Fruit fly (Drosophila melanogaster) whole organism, embryonic: ENCODE results near the gene Srp9.
A peak's percentile ranks its signal among the peaks of the same experiment; 100 is the strongest.

Source experiments
- Adf1 ChIP-seq: fragments of 200-800 bp; sonication (Bioruptor generic); IDR thresholded peaks from 2 replicates; pipeline ENCODE4 v1.3.6; 2022; ENCODE audit warnings: missing biosample characterization, missing genetic modification characterization
- Awh ChIP-seq: fragments of 200-800 bp; sonication (Bioruptor generic); IDR thresholded peaks from 2 replicates; pipeline ENCODE4, ENCODE4 v1.3.6; 2022; ENCODE audit warnings: missing biosample characterization, missing genetic modification characterization
- B-H1 ChIP-seq: fragments of 200-800 bp; sonication (Bioruptor generic); IDR thresholded peaks from 3 replicates; pipeline ENCODE4 v1.3.6; 2022; ENCODE audit warnings: missing biosample characterization, missing genetic modification characterization
- Bdp1 ChIP-seq: fragments of 200-800 bp; sonication (Bioruptor generic); optimal IDR thresholded peaks from 3 replicates; lab custom pipeline; 2016; ENCODE audit warnings: missing biosample characterization, missing genetic modification characterization
- CG10267 ChIP-seq: fragments of 200-800 bp; sonication (Bioruptor generic); optimal IDR thresholded peaks from 2 replicates; lab custom pipeline; 2018; ENCODE audit warnings: missing biosample characterization, mild to moderate bottlenecking, missing genetic modification characterization, moderate library complexity
- CG14965 ChIP-seq: fragments of 200-800 bp; sonication (Bioruptor generic); optimal IDR thresholded peaks from 2 replicates; lab custom pipeline; 2016; ENCODE audit warnings: missing biosample characterization, missing genetic modification characterization, borderline replicate concordance
- CG15514 ChIP-seq: fragments of 200-800 bp; sonication (Bioruptor generic); optimal IDR thresholded peaks from 3 replicates; lab custom pipeline; 2017; ENCODE audit warnings: missing biosample characterization, missing genetic modification characterization, mild to moderate bottlenecking, moderate library complexity, missing genetic modification reagents
- CG15696 ChIP-seq: fragments of 200-800 bp; sonication (Bioruptor generic); optimal IDR thresholded peaks from 2 replicates; lab custom pipeline; 2019; ENCODE audit warnings: missing biosample characterization, mild to moderate bottlenecking, missing genetic modification characterization, moderate library complexity
- CG1647 ChIP-seq: fragments of 200-800 bp; sonication (Bioruptor generic); optimal IDR thresholded peaks from 3 replicates; lab custom pipeline; 2016; ENCODE audit warnings: missing biosample characterization, missing genetic modification characterization
- CG17912 ChIP-seq: fragments of 200-800 bp; sonication (Bioruptor generic); optimal IDR thresholded peaks from 2 replicates; lab custom pipeline; 2018; ENCODE audit warnings: missing biosample characterization, mild to moderate bottlenecking, missing genetic modification characterization
- CG1832 ChIP-seq: fragments of 200-800 bp; sonication (Bioruptor generic); optimal IDR thresholded peaks from 2 replicates; lab custom pipeline; 2017; ENCODE audit warnings: missing biosample characterization, mild to moderate bottlenecking, missing genetic modification characterization, inconsistent platforms
- CG30403 ChIP-seq: fragments of 200-800 bp; sonication (Bioruptor generic); optimal IDR thresholded peaks from 3 replicates; lab custom pipeline; 2016; ENCODE audit warnings: missing biosample characterization, missing genetic modification characterization
- CG30431 ChIP-seq: fragments of 200-800 bp; sonication (Bioruptor generic); optimal IDR thresholded peaks from 2 replicates; lab custom pipeline; 2017; ENCODE audit warnings: missing biosample characterization, missing genetic modification characterization
- CG31365 ChIP-seq: fragments of 200-800 bp; sonication (Bioruptor generic); optimal IDR thresholded peaks from 2 replicates; lab custom pipeline; 2018; ENCODE audit warnings: missing biosample characterization, mild to moderate bottlenecking, missing genetic modification characterization
- CG33213 ChIP-seq: fragments of 200-800 bp; sonication (Bioruptor generic); optimal IDR thresholded peaks from 3 replicates; lab custom pipeline; 2016; ENCODE audit warnings: missing biosample characterization, missing genetic modification characterization
- CG34376 ChIP-seq: fragments of 200-800 bp; sonication (Bioruptor generic); optimal IDR thresholded peaks from 2 replicates; lab custom pipeline; 2018; ENCODE audit warnings: missing biosample characterization, mild to moderate bottlenecking, missing genetic modification characterization
- CG3726 ChIP-seq: fragments of 200-800 bp; sonication (Bioruptor generic); IDR thresholded peaks from 3 replicates; pipeline ENCODE4, ENCODE4 v1.3.6; 2022; ENCODE audit warnings: missing biosample characterization, missing genetic modification characterization
- CG3838 ChIP-seq: fragments of 200-800 bp; sonication (Bioruptor generic); optimal IDR thresholded peaks from 3 replicates; lab custom pipeline; 2016; ENCODE audit warnings: missing biosample characterization, missing genetic modification characterization
- CG6272 ChIP-seq: fragments of 200-800 bp; sonication (Bioruptor generic); IDR thresholded peaks from 2 replicates; pipeline ENCODE4 v1.3.6; 2022; ENCODE audit warnings: missing biosample characterization, missing genetic modification characterization
- CG6689 ChIP-seq: fragments of 200-800 bp; sonication (Bioruptor generic); IDR thresholded peaks from 2 replicates; pipeline ENCODE4 v1.3.6; 2022; ENCODE audit warnings: missing biosample characterization, missing genetic modification characterization
- CG7372 ChIP-seq: fragments of 200-800 bp; sonication (Bioruptor generic); IDR thresholded peaks from 2 replicates; pipeline ENCODE4 v1.3.6; 2022; ENCODE audit warnings: missing biosample characterization, missing genetic modification characterization
- CG8924 ChIP-seq: fragments of 200-800 bp; optimal IDR thresholded peaks from 3 replicates; lab custom pipeline; 2019; ENCODE audit warnings: missing biosample characterization, mild to moderate bottlenecking, missing genetic modification characterization, moderate library complexity
- CTCF ChIP-seq: fragments of 200-800 bp; sonication (Bioruptor generic); optimal IDR thresholded peaks from 2 replicates; lab custom pipeline; 2017; ENCODE audit warnings: missing biosample characterization, mild to moderate bottlenecking, missing genetic modification characterization, moderate library complexity
- Chrac-16 ChIP-seq: fragments of 200-800 bp; sonication (Bioruptor generic); optimal IDR thresholded peaks from 3 replicates; lab custom pipeline; 2016; ENCODE audit warnings: missing biosample characterization, missing genetic modification characterization
- Drgx ChIP-seq: fragments of 200-800 bp; sonication (Bioruptor generic); IDR thresholded peaks from 2 replicates; pipeline ENCODE4 v1.3.6; 2022; ENCODE audit warnings: missing biosample characterization, missing genetic modification characterization
- Hr78 ChIP-seq, 2 experiments: fragments of 200-800 bp in 1 of 2; fragments of >200 bp in 1 of 2; sonication (Bioruptor generic) in 1 of 2; optimal IDR thresholded peaks; 2 replicates each; lab custom pipeline; 2017 to 2019; ENCODE audit warnings: missing biosample characterization in 2 of 2, missing genetic modification characterization in 2 of 2, mild to moderate bottlenecking in 1 of 2, moderate library complexity in 1 of 2
- NK7.1 ChIP-seq: fragments of 200-800 bp; sonication (Bioruptor generic); optimal IDR thresholded peaks from 3 replicates; lab custom pipeline; 2016; ENCODE audit warnings: missing biosample characterization, missing genetic modification characterization
- PHDP ChIP-seq: fragments of 200-800 bp; sonication (Bioruptor generic); optimal IDR thresholded peaks from 3 replicates; lab custom pipeline; 2018; ENCODE audit warnings: missing biosample characterization, mild to moderate bottlenecking, missing genetic modification characterization, moderate library complexity
- Scr ChIP-seq: fragments of 200-800 bp; sonication (Bioruptor generic); IDR thresholded peaks from 2 replicates; pipeline ENCODE4 v1.3.6; 2022; ENCODE audit warnings: missing biosample characterization, missing genetic modification characterization; ENCODE audit not compliant: partially characterized antibody
- Side ChIP-seq: fragments of 200-800 bp; sonication (Bioruptor generic); optimal IDR thresholded peaks from 2 replicates; lab custom pipeline; 2016; ENCODE audit warnings: missing biosample characterization, missing genetic modification characterization
- Xbp1 ChIP-seq: fragments of 200-800 bp; sonication (Bioruptor generic); optimal IDR thresholded peaks from 3 replicates; lab custom pipeline; 2016; ENCODE audit warnings: missing biosample characterization, mild to moderate bottlenecking, missing genetic modification characterization
- Xrp1 ChIP-seq: fragments of 200-800 bp; sonication (Bioruptor generic); IDR thresholded peaks from 2 replicates; pipeline ENCODE4 v1.3.6; 2022; ENCODE audit warnings: missing biosample characterization, missing genetic modification characterization
- al ChIP-seq: fragments of 200-800 bp; sonication (Bioruptor generic); IDR thresholded peaks from 2 replicates; pipeline ENCODE4 v1.3.6; 2022; ENCODE audit warnings: missing biosample characterization, missing genetic modification characterization
- bcd ChIP-seq: fragments of 200-800 bp; sonication (Bioruptor generic); optimal IDR thresholded peaks from 2 replicates; lab custom pipeline; 2017; ENCODE audit warnings: missing biosample characterization, mild to moderate bottlenecking, missing genetic modification characterization
- btn ChIP-seq: fragments of 200-800 bp; sonication (Bioruptor generic); optimal IDR thresholded peaks from 2 replicates; lab custom pipeline; 2016; ENCODE audit warnings: missing biosample characterization, missing genetic modification characterization
- chif ChIP-seq, 2 experiments: fragments of 200-800 bp; sonication (Bioruptor generic); optimal IDR thresholded peaks; 3 replicates each; lab custom pipeline; 2016; ENCODE audit warnings: missing biosample characterization in 2 of 2, missing genetic modification characterization in 2 of 2
- crol ChIP-seq: fragments of 200-800 bp; sonication (Bioruptor generic); IDR thresholded peaks from 2 replicates; pipeline ENCODE4 v1.3.6; 2022; ENCODE audit warnings: missing biosample characterization, missing genetic modification characterization
- dimm ChIP-seq: fragments of 200-800 bp; sonication (Bioruptor generic); IDR thresholded peaks from 2 replicates; pipeline ENCODE4 v1.3.6; 2022; ENCODE audit warnings: missing biosample characterization, missing genetic modification characterization
- dmrt11E ChIP-seq: fragments of 200-800 bp; sonication (Bioruptor generic); optimal IDR thresholded peaks from 3 replicates; lab custom pipeline; 2018; ENCODE audit warnings: missing biosample characterization, mild to moderate bottlenecking, missing genetic modification characterization, moderate library complexity
- ems ChIP-seq: fragments of 200-800 bp; sonication (Bioruptor generic); optimal IDR thresholded peaks from 3 replicates; lab custom pipeline; 2016; ENCODE audit warnings: missing biosample characterization, missing genetic modification characterization
- fd96Cb ChIP-seq: fragments of 200-800 bp; sonication (Bioruptor generic); optimal IDR thresholded peaks from 2 replicates; lab custom pipeline; 2018; ENCODE audit warnings: missing biosample characterization, mild to moderate bottlenecking, missing genetic modification characterization, moderate library complexity
- jigr1 ChIP-seq: fragments of 200-800 bp; sonication (Bioruptor generic); IDR thresholded peaks from 3 replicates; pipeline ENCODE4 v1.3.6; 2022; ENCODE audit warnings: missing biosample characterization, missing genetic modification characterization
- lmd ChIP-seq: fragments of 200-800 bp; sonication (Bioruptor generic); IDR thresholded peaks from 2 replicates; pipeline ENCODE4 v1.3.6; 2022; ENCODE audit warnings: missing biosample characterization, missing genetic modification characterization
- nmo ChIP-seq: fragments of 200-800 bp; sonication (Bioruptor generic); optimal IDR thresholded peaks from 2 replicates; lab custom pipeline; 2018; ENCODE audit warnings: missing biosample characterization, mild to moderate bottlenecking, missing genetic modification characterization, moderate library complexity
- otp ChIP-seq: fragments of 200-800 bp; sonication (Bioruptor generic); IDR thresholded peaks from 3 replicates; pipeline ENCODE4, ENCODE4 v1.3.6; 2022; ENCODE audit warnings: missing biosample characterization, missing genetic modification characterization
- ranshi ChIP-seq: fragments of 200-800 bp; sonication (Bioruptor generic); IDR thresholded peaks from 2 replicates; pipeline ENCODE4 v1.3.6; 2022; ENCODE audit warnings: missing biosample characterization, missing genetic modification characterization
- rib ChIP-seq: fragments of 200-800 bp; sonication (Bioruptor generic); IDR thresholded peaks from 2 replicates; pipeline ENCODE4 v1.3.6; 2022; ENCODE audit warnings: missing biosample characterization, missing genetic modification characterization
- salm ChIP-seq: fragments of 200-800 bp; sonication (Bioruptor generic); optimal IDR thresholded peaks from 2 replicates; lab custom pipeline; 2018; ENCODE audit warnings: missing biosample characterization, mild to moderate bottlenecking, missing genetic modification characterization
- sens ChIP-seq: fragments of 200-800 bp; sonication (Bioruptor generic); peaks from one replicate; lab custom pipeline; 2016; ENCODE audit warnings: missing biosample characterization, missing genetic modification characterization
- slbo ChIP-seq: fragments of 200-800 bp; sonication (Bioruptor generic); IDR thresholded peaks from 2 replicates; pipeline ENCODE4 v1.3.6; 2022; ENCODE audit warnings: missing biosample characterization, missing genetic modification characterization
- ssp ChIP-seq: fragments of 200-800 bp; sonication (Bioruptor generic); IDR thresholded peaks from 2 replicates; pipeline ENCODE4 v1.3.6; 2022; ENCODE audit warnings: missing biosample characterization, missing genetic modification characterization
- trem ChIP-seq: fragments of 200-800 bp; optimal IDR thresholded peaks from 3 replicates; lab custom pipeline; 2019; ENCODE audit warnings: missing biosample characterization, mild to moderate bottlenecking, missing genetic modification characterization, moderate library complexity
- usp ChIP-seq: fragments of >200 bp; optimal IDR thresholded peaks from 2 replicates; lab custom pipeline; 2017; ENCODE audit warnings: missing biosample characterization, missing genetic modification characterization
- wdn ChIP-seq: fragments of 200-800 bp; sonication (Bioruptor generic); IDR thresholded peaks from 2 replicates; pipeline ENCODE4 v1.3.6; 2022; ENCODE audit warnings: missing biosample characterization, missing genetic modification characterization

The Srp9 gene

dm6 chr3L:7952978-7953377, 16.8 kb downstream of the Srp9 start (continued):
- no peak for TF ChIP-seq chif (GFP tag; optimal IDR thresholded peaks at IDR 0.05; lab: Kevin White, UChicago)
- TF ChIP-seq CG6689, result 0 out of 2 replicates have a peak, but pooled peaks have one; percentile 39
- TF ChIP-seq sens, result peak; percentile 84
- no peak for TF ChIP-seq Side (GFP tag; lab: Kevin White, UChicago)
- TF ChIP-seq CG14965, result no peak
- TF ChIP-seq lmd (GFP tag; lab: Robert Waterston, UW), result peak; percentile 7; the same call in 1 of the 2 replicates
- TF ChIP-seq CG33213 (GFP tag; lab: Kevin White, UChicago), result no peak
- peak; percentile 7 for TF ChIP-seq PHDP (tag; lab: Kevin White, UChicago)
- TF ChIP-seq ranshi, result no peak
- TF ChIP-seq CG34376 (GFP tag; lab: Kevin White, UChicago), result no peak
- peak; percentile 0 for TF ChIP-seq trem (tag; lab: Kevin White, UChicago)
- no peak for TF ChIP-seq al (GFP tag; lab: Robert Waterston, UW)
- TF ChIP-seq ssp (GFP tag; lab: Robert Waterston, UW), result no peak
- TF ChIP-seq CG10267, result peak; percentile 37
- TF ChIP-seq crol, result no peak
- TF ChIP-seq Bdp1, result no peak
- peak; percentile 11 for TF ChIP-seq CG30403 (GFP tag; lab: Kevin White, UChicago)
- no peak for TF ChIP-seq CG1647 (GFP tag; lab: Kevin White, UChicago)
- no peak for TF ChIP-seq Adf1
- no peak for TF ChIP-seq rib (GFP tag; lab: Robert Waterston, UW)
- TF ChIP-seq dmrt11E (tag; lab: Kevin White, UChicago), result peak; percentile 69
- no peak for TF ChIP-seq Chrac-16 (GFP tag; lab: Kevin White, UChicago)
- TF ChIP-seq ems (GFP tag; lab: Kevin White, UChicago), result no peak
- no peak for TF ChIP-seq wdn (GFP tag; lab: Robert Waterston, UW)
- peak; percentile 64 for TF ChIP-seq nmo (GFP tag; lab: Kevin White, UChicago)
- peak; percentile 3 for TF ChIP-seq bcd (GFP tag; lab: Kevin White, UChicago)
- TF ChIP-seq fd96Cb (tag; lab: Kevin White, UChicago), result peak; percentile 52
- no peak for TF ChIP-seq Drgx (GFP tag; lab: Robert Waterston, UW)
- TF ChIP-seq CG30431 (GFP tag; lab: Kevin White, UChicago), result no peak
- TF ChIP-seq CG1832 (GFP tag; lab: Kevin White, UChicago), result no peak
- no peak for TF ChIP-seq Scr (GFP tag; lab: Robert Waterston, UW)
- no peak for TF ChIP-seq B-H1 (GFP tag; lab: Robert Waterston, UW)
- TF ChIP-seq CG6272, result no peak
- TF ChIP-seq CG8924 (tag; lab: Kevin White, UChicago), result peak; percentile 12
- no peak for TF ChIP-seq CG3726
- no peak for TF ChIP-seq CG7372 (GFP tag; lab: Robert Waterston, UW)
- no peak for TF ChIP-seq slbo (GFP tag; lab: Robert Waterston, UW)
- no peak for TF ChIP-seq CTCF (GFP tag; lab: Kevin White, UChicago)
- peak; percentile 46; the same call in 1 of the 2 replicates for TF ChIP-seq Xrp1 (GFP tag; lab: Robert Waterston, UW)
- TF ChIP-seq dimm (GFP tag; lab: Robert Waterston, UW), result no peak
- no peak for TF ChIP-seq CG3838 (GFP tag; lab: Kevin White, UChicago)
- no peak for TF ChIP-seq otp (GFP tag; lab: Robert Waterston, UW)
- TF ChIP-seq jigr1 (GFP tag; lab: Robert Waterston, UW), result no peak
- no peak for TF ChIP-seq CG17912 (GFP tag; lab: Kevin White, UChicago)
- TF ChIP-seq Awh (GFP tag; lab: Robert Waterston, UW), result no peak
- peak; percentile 27 for TF ChIP-seq CG15696 (tag; lab: Kevin White, UChicago)
- TF ChIP-seq Xbp1, result no peak
- TF ChIP-seq usp (GFP tag; lab: Kevin White, UChicago), result no peak
- no peak for TF ChIP-seq btn (GFP tag; lab: Kevin White, UChicago)
- no peak for TF ChIP-seq NK7.1
- no peak for TF ChIP-seq CG31365 (tag; lab: Kevin White, UChicago)
- no peak for TF ChIP-seq salm (tag; lab: Kevin White, UChicago)
- TF ChIP-seq CG15514 (GFP tag; lab: Kevin White, UChicago), result no peak
- no peak for TF ChIP-seq Hr78 (GFP tag; optimal IDR thresholded peaks at IDR 0.05; lab: Kevin White, UChicago)
